Fruit fly (Drosophila melanogaster) whole organism, embryonic: ENCODE data around the gene CG12024.

Experiments used
- Awh ChIP-seq: fragments of 200-800 bp; sonication (Bioruptor generic); IDR thresholded peaks from 2 replicates; pipeline ENCODE4, ENCODE4 v1.3.6; 2022; ENCODE audit warnings: missing biosample characterization, missing genetic modification characterization
- CG10462 ChIP-seq: fragments of 200-800 bp; sonication (Bioruptor generic); optimal IDR thresholded peaks from 2 replicates; lab custom pipeline; 2016; ENCODE audit warnings: missing biosample characterization, missing genetic modification characterization
- CG11093 ChIP-seq: fragments of 200-800 bp; sonication (Bioruptor generic); IDR thresholded peaks from 3 replicates; pipeline ENCODE4 v1.3.6; 2022; ENCODE audit warnings: missing biosample characterization, missing genetic modification characterization
- CG12219 ChIP-seq: fragments of 200-800 bp; sonication (Bioruptor generic); optimal IDR thresholded peaks from 3 replicates; lab custom pipeline; 2018; ENCODE audit warnings: missing biosample characterization, mild to moderate bottlenecking, missing genetic modification characterization
- CG14441 ChIP-seq: fragments of 200-800 bp; sonication (Bioruptor generic); IDR thresholded peaks from 2 replicates; pipeline ENCODE4 v1.3.6; 2022; ENCODE audit warnings: missing biosample characterization, missing genetic modification characterization
- CG15011 ChIP-seq: fragments of 200-800 bp; sonication (Bioruptor generic); optimal IDR thresholded peaks from 3 replicates; lab custom pipeline; 2018; ENCODE audit warnings: missing biosample characterization, mild to moderate bottlenecking, missing genetic modification characterization
- CG16815 ChIP-seq: fragments of 200-800 bp; sonication (Bioruptor generic); optimal IDR thresholded peaks from 3 replicates; lab custom pipeline; 2017; ENCODE audit warnings: missing biosample characterization, mild to moderate bottlenecking, missing genetic modification characterization
- CG17568 ChIP-seq: fragments of 200-800 bp; sonication (Bioruptor generic); optimal IDR thresholded peaks from 2 replicates; lab custom pipeline; 2018; ENCODE audit warnings: missing biosample characterization, mild to moderate bottlenecking, missing genetic modification characterization, moderate library complexity
- CG32532 ChIP-seq: fragments of 200-800 bp; sonication (Bioruptor generic); IDR thresholded peaks from 2 replicates; pipeline ENCODE4 v1.3.6; 2022; ENCODE audit warnings: missing biosample characterization, missing genetic modification characterization
- CG4360 ChIP-seq: fragments of 200-800 bp; sonication (Bioruptor generic); IDR thresholded peaks from 2 replicates; pipeline ENCODE4 v1.3.6; 2022; ENCODE audit warnings: missing biosample characterization, missing genetic modification characterization
- CG4424 ChIP-seq: fragments of 200-800 bp; sonication (Bioruptor generic); optimal IDR thresholded peaks from 3 replicates; lab custom pipeline; 2016; ENCODE audit warnings: missing biosample characterization, missing genetic modification characterization
- CG4617 ChIP-seq: fragments of 200-800 bp; sonication (Bioruptor generic); optimal IDR thresholded peaks from 3 replicates; lab custom pipeline; 2016; ENCODE audit warnings: missing biosample characterization, missing genetic modification characterization, borderline replicate concordance
- CG5180 ChIP-seq: fragments of 200-800 bp; sonication (Bioruptor generic); optimal IDR thresholded peaks from 3 replicates; lab custom pipeline; 2017; ENCODE audit warnings: missing biosample characterization, missing genetic modification characterization, mild to moderate bottlenecking, moderate library complexity, missing genetic modification reagents
- CG5245 ChIP-seq: fragments of 200-800 bp; sonication (Bioruptor generic); optimal IDR thresholded peaks from 3 replicates; lab custom pipeline; 2016; ENCODE audit warnings: missing biosample characterization, missing genetic modification characterization
- CG6254 ChIP-seq: fragments of 200-800 bp; sonication (Bioruptor generic); optimal IDR thresholded peaks from 3 replicates; lab custom pipeline; 2017; ENCODE audit warnings: mild to moderate bottlenecking, missing biosample characterization, missing genetic modification reagents, missing genetic modification characterization
- CG6654 ChIP-seq: fragments of 200-800 bp; sonication (Bioruptor generic); optimal IDR thresholded peaks from 2 replicates; lab custom pipeline; 2017; ENCODE audit warnings: missing biosample characterization, mild to moderate bottlenecking, missing genetic modification characterization
- CG7928 ChIP-seq: fragments of 200-800 bp; sonication (Bioruptor generic); optimal IDR thresholded peaks from 2 replicates; lab custom pipeline; 2017; ENCODE audit warnings: missing biosample characterization, mild to moderate bottlenecking, missing genetic modification characterization
- Camta ChIP-seq: fragments of 200-800 bp; sonication (Bioruptor generic); optimal IDR thresholded peaks from 2 replicates; lab custom pipeline; 2016; ENCODE audit warnings: missing biosample characterization, missing genetic modification characterization
- CkIIα-i1 ChIP-seq: fragments of 200-800 bp; sonication (Bioruptor generic); IDR thresholded peaks from 2 replicates; pipeline ENCODE4 v1.3.6; 2022; ENCODE audit warnings: missing biosample characterization, missing genetic modification characterization
- D ChIP-seq, 2 experiments: fragments of 200-800 bp in 1 of 2; fragments of >200 bp in 1 of 2; sonication (Bioruptor generic) in 1 of 2; optimal IDR thresholded peaks; 2 replicates in 1 of 2; 3 replicates in 1 of 2; lab custom pipeline; 2017; ENCODE audit warnings: mild to moderate bottlenecking in 1 of 2, missing biosample characterization in 1 of 2, missing genetic modification characterization in 1 of 2, missing genetic modification reagents in 1 of 2
- Dip3 ChIP-seq: fragments of 200-800 bp; sonication (Bioruptor generic); optimal IDR thresholded peaks from 3 replicates; lab custom pipeline; 2016; ENCODE audit warnings: missing biosample characterization, missing genetic modification characterization
- Doc2 ChIP-seq: fragments of 200-800 bp; sonication (Bioruptor generic); IDR thresholded peaks from 2 replicates; pipeline ENCODE4 v1.3.6; 2022; ENCODE audit warnings: missing biosample characterization, missing genetic modification characterization
- Dp ChIP-seq: fragments of 200-800 bp; sonication (Bioruptor generic); optimal IDR thresholded peaks from 2 replicates; lab custom pipeline; 2018; ENCODE audit warnings: missing biosample characterization, mild to moderate bottlenecking, missing genetic modification characterization, moderate library complexity
- Elba2 ChIP-seq: fragments of 200-800 bp; sonication (Bioruptor generic); optimal IDR thresholded peaks from 3 replicates; lab custom pipeline; 2016; ENCODE audit warnings: missing biosample characterization, missing genetic modification characterization
- HmgD ChIP-seq: fragments of 200-800 bp; sonication (Bioruptor generic); optimal IDR thresholded peaks from 3 replicates; lab custom pipeline; 2016; ENCODE audit warnings: missing biosample characterization, missing genetic modification characterization
- Max ChIP-seq: fragments of 200-800 bp; sonication (Bioruptor generic); optimal IDR thresholded peaks from 2 replicates; lab custom pipeline; 2016; ENCODE audit warnings: missing biosample characterization, mild to moderate bottlenecking, missing genetic modification characterization
- Mrtf ChIP-seq: fragments of 200-800 bp; sonication (Bioruptor generic); IDR thresholded peaks from 3 replicates; pipeline ENCODE4 v1.3.6; 2022; ENCODE audit warnings: missing biosample characterization, missing genetic modification characterization
- Side ChIP-seq: fragments of 200-800 bp; sonication (Bioruptor generic); optimal IDR thresholded peaks from 2 replicates; lab custom pipeline; 2016; ENCODE audit warnings: missing biosample characterization, missing genetic modification characterization
- Six4 ChIP-seq: fragments of 200-800 bp; sonication (Bioruptor generic); optimal IDR thresholded peaks from 2 replicates; lab custom pipeline; 2016; ENCODE audit warnings: missing biosample characterization, missing genetic modification characterization
- Sry-β ChIP-seq: fragments of 200-800 bp; sonication (Bioruptor generic); optimal IDR thresholded peaks from 2 replicates; lab custom pipeline; 2018; ENCODE audit warnings: missing biosample characterization, mild to moderate bottlenecking, missing genetic modification characterization, moderate library complexity
- TFAM ChIP-seq: fragments of 200-800 bp; sonication (Bioruptor generic); optimal IDR thresholded peaks from 2 replicates; lab custom pipeline; 2017; ENCODE audit warnings: missing biosample characterization, missing genetic modification characterization, inconsistent platforms
- YL-1 ChIP-seq: fragments of 200-800 bp; sonication (Bioruptor generic); optimal IDR thresholded peaks from 3 replicates; lab custom pipeline; 2017; ENCODE audit warnings: missing biosample characterization, mild to moderate bottlenecking, missing genetic modification characterization
- ash1 ChIP-seq: fragments of 200-800 bp; sonication (Bioruptor generic); optimal IDR thresholded peaks from 2 replicates; lab custom pipeline; 2018; ENCODE audit warnings: missing biosample characterization, mild to moderate bottlenecking, missing genetic modification characterization
- crc ChIP-seq: fragments of 200-800 bp; sonication (Bioruptor generic); optimal IDR thresholded peaks from 2 replicates; lab custom pipeline; 2016; ENCODE audit warnings: missing biosample characterization, missing genetic modification characterization
- croc ChIP-seq: fragments of 200-800 bp; sonication (Bioruptor generic); conservative IDR thresholded peaks from 3 replicates; pipeline ENCODE4 v1.3.6; 2022; ENCODE audit warnings: missing biosample characterization, missing genetic modification characterization
- dan ChIP-seq: fragments of 200-800 bp; sonication (Bioruptor generic); IDR thresholded peaks from 2 replicates; pipeline ENCODE4 v1.3.6; 2022; ENCODE audit warnings: missing biosample characterization, missing genetic modification characterization
- danr ChIP-seq: fragments of 200-800 bp; sonication (Bioruptor generic); IDR thresholded peaks from 2 replicates; pipeline ENCODE4 v1.3.6; 2022; ENCODE audit warnings: missing biosample characterization, missing genetic modification characterization
- emc ChIP-seq: fragments of 200-800 bp; sonication (Bioruptor generic); optimal IDR thresholded peaks from 2 replicates; lab custom pipeline; 2016; ENCODE audit warnings: missing biosample characterization, missing genetic modification characterization
- esg ChIP-seq: fragments of 200-800 bp; sonication (Bioruptor generic); conservative IDR thresholded peaks from 2 replicates; pipeline ENCODE4 v1.3.6; 2022; ENCODE audit warnings: missing biosample characterization, missing genetic modification characterization
- fd102C ChIP-seq: fragments of 200-800 bp; sonication (Bioruptor generic); optimal IDR thresholded peaks from 2 replicates; lab custom pipeline; 2018; ENCODE audit warnings: missing biosample characterization, mild to moderate bottlenecking, missing genetic modification characterization, moderate library complexity
- jigr1 ChIP-seq: fragments of 200-800 bp; sonication (Bioruptor generic); IDR thresholded peaks from 3 replicates; pipeline ENCODE4 v1.3.6; 2022; ENCODE audit warnings: missing biosample characterization, missing genetic modification characterization
- ken ChIP-seq: fragments of 200-800 bp; sonication (Bioruptor generic); IDR thresholded peaks from 3 replicates; pipeline ENCODE4 v1.3.6; 2022; ENCODE audit warnings: missing biosample characterization, missing genetic modification characterization
- nom ChIP-seq: fragments of 200-800 bp; sonication (Bioruptor generic); optimal IDR thresholded peaks from 2 replicates; lab custom pipeline; 2017; ENCODE audit warnings: missing biosample characterization, missing genetic modification characterization, mild to moderate bottlenecking, moderate library complexity, missing genetic modification reagents
- pita ChIP-seq: fragments of 200-800 bp; sonication (Bioruptor generic); optimal IDR thresholded peaks from 2 replicates; lab custom pipeline; 2017; ENCODE audit warnings: missing biosample characterization, mild to moderate bottlenecking, missing genetic modification characterization
- sima ChIP-seq: fragments of 200-800 bp; sonication (Bioruptor generic); optimal IDR thresholded peaks from 2 replicates; lab custom pipeline; 2016; ENCODE audit warnings: missing biosample characterization, missing genetic modification characterization
- sob ChIP-seq: fragments of 200-800 bp; sonication (Bioruptor generic); IDR thresholded peaks from 2 replicates; pipeline ENCODE4 v1.3.6; 2022; ENCODE audit warnings: missing biosample characterization, missing genetic modification characterization
- sqz ChIP-seq: fragments of 200-800 bp; sonication (Bioruptor generic); optimal IDR thresholded peaks from 3 replicates; lab custom pipeline; 2018; ENCODE audit warnings: missing biosample characterization, mild to moderate bottlenecking, missing genetic modification characterization
- tll ChIP-seq, 2 experiments: fragments of 200-800 bp in 1 of 2; fragments of >200 bp in 1 of 2; sonication (Bioruptor generic) in 1 of 2; optimal IDR thresholded peaks; 2 replicates each; lab custom pipeline; 2017 to 2019; ENCODE audit warnings: missing biosample characterization in 2 of 2, missing genetic modification characterization in 2 of 2, mild to moderate bottlenecking in 1 of 2, moderate library complexity in 1 of 2
- zen2 ChIP-seq: fragments of 200-800 bp; sonication (Bioruptor generic); IDR thresholded peaks from 3 replicates; pipeline ENCODE4 v1.3.6; 2022; ENCODE audit warnings: missing biosample characterization, missing genetic modification characterization; ENCODE audit not compliant: partially characterized antibody

Gene CG12024

DNA sequence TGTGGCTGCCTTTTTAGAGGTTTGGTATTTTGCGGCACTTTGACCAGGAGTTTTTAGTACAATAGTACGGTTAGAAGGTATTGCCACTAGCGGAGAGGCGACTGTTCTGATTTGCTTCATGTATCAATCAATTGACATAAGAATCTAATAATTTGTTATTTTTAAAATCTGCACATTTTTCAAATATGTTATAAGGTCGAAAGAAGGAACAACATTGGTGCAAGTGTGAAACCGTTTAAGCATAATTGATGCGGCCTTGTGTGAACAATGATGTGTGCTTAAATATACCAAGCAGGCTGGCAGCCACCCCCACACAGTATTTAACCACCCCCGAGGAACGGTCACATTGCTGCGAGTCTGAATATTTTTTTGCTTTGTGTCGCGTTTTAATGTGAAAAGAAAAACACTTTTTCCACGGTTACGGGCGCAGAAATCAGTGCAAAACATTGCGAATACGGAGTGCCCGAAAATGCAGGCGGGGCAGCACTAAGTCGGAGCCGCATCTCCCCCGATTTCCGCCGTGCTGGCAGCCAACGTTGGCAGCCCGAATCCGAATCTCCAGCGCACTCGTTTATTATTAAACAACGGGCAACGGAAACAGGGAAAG lies 8.3 kb downstream of the CG12024 start, which contains the start of the genes HBS1 and CG12025 (continued):
- TF ChIP-seq CG5180 (GFP tag; lab: Kevin White, UChicago) (no peak), sima (GFP tag; lab: Kevin White, UChicago) (no peak), CG10462 (GFP tag; lab: Kevin White, UChicago) (no peak), CG14441 (GFP tag; lab: Robert Waterston, UW) (peak; percentile 69), CG7928 (GFP tag; lab: Kevin White, UChicago) (no peak), ken (GFP tag; lab: Robert Waterston, UW) (peak; percentile 55; the same call in 1 of the 3 replicates), CG4360 (GFP tag; lab: Robert Waterston, UW) (no peak), sob (GFP tag; lab: Robert Waterston, UW) (peak; percentile 36; the same call in 1 of the 2 replicates), CG32532 (GFP tag; lab: Robert Waterston, UW) (peak; percentile 31; the same call in 1 of the 2 replicates), esg (GFP tag; lab: Robert Waterston, UW) (peak; percentile 43; the same call in 1 of the 2 replicates), Doc2 (no peak), HmgD (peak; percentile 14), fd102C (GFP tag; lab: Kevin White, UChicago) (no peak), emc (GFP tag; lab: Kevin White, UChicago) (peak; percentile 38), tll (GFP tag; optimal IDR thresholded peaks at IDR 0.05; lab: Kevin White, UChicago) (peak in 1 of 2 experiments; percentile 82), Six4 (GFP tag; lab: Kevin White, UChicago) (no peak), CG16815 (GFP tag; lab: Kevin White, UChicago) (peak; percentile 38), Elba2 (GFP tag; lab: Kevin White, UChicago) (no peak), jigr1 (GFP tag; lab: Robert Waterston, UW) (no peak), Dp (peak; percentile 14), zen2 (no peak), croc (GFP tag; lab: Robert Waterston, UW) (no peak; the same call in 2 of the 3 replicates), sqz (GFP tag; lab: Kevin White, UChicago) (no peak), D (optimal IDR thresholded peaks at IDR 0.05; lab: Kevin White, UChicago) (no peak), D (GFP tag; optimal IDR thresholded peaks at IDR 0.05; lab: Kevin White, UChicago) (peak; percentile 9), pita (GFP tag; lab: Kevin White, UChicago) (no peak), CG4617 (GFP tag; lab: Kevin White, UChicago) (peak; percentile 81), dan (GFP tag; lab: Robert Waterston, UW) (no peak), CG11093 (GFP tag; lab: Robert Waterston, UW) (peak; percentile 36; the same call in 1 of the 3 replicates), Awh (GFP tag; lab: Robert Waterston, UW) (no peak), CG6254 (no peak), CkIIα-i1 (no peak), YL-1 (GFP tag; lab: Kevin White, UChicago) (peak; percentile 83), danr (no peak), CG5245 (GFP tag; lab: Kevin White, UChicago) (peak; percentile 37), Sry-β (GFP tag; lab: Kevin White, UChicago) (no peak), CG4424 (peak; percentile 42), Max (GFP tag; lab: Kevin White, UChicago) (peak; percentile 39), CG12219 (GFP tag; lab: Kevin White, UChicago) (no peak), ash1 (GFP tag; lab: Kevin White, UChicago) (no peak), TFAM (GFP tag; lab: Kevin White, UChicago) (no peak), Camta (GFP tag; lab: Kevin White, UChicago) (peak; percentile 40), CG15011 (GFP tag; lab: Kevin White, UChicago) (no peak), CG6654 (no peak), CG17568 (GFP tag; lab: Kevin White, UChicago) (no peak), Side (GFP tag; lab: Kevin White, UChicago) (peak; percentile 57), Dip3 (peak; percentile 62), Mrtf (GFP tag; lab: Robert Waterston, UW) (0 out of 3 replicates have a peak, but pooled peaks have one; percentile 44), crc (GFP tag; lab: Kevin White, UChicago) (no peak), nom (peak; percentile 10)
